Fruit fly (Drosophila melanogaster): ENCODE measurements around the gene CG6324.

- TF ChIP-seq cic (GFP tag; optimal IDR thresholded peaks at IDR 0.05) (no peak), pad (GFP tag; optimal IDR thresholded peaks at IDR 0.05) (no peak), CG33017 (tag; optimal IDR thresholded peaks at IDR 0.05) (no peak), CG11617 (GFP tag; optimal IDR thresholded peaks at IDR 0.05) (peak; percentile 37)
Measured at dm6 chrX:15449490-15450326, 26.2 kb upstream of the CG6324 start, which contains the start of the genes Scamp and Ahcy.
